Worm (Caenorhabditis elegans) whole organism, late embryonic: ENCODE results near the gene Y6G8.2.

Experiments
- F13H6.1 ChIP-seq: sonication (generic microtip); optimal IDR thresholded peaks from 2 replicates; lab custom pipeline; 2016; ENCODE audit warnings: missing genetic modification characterization, missing compliant biosample characterization
- Y22D7AL.16 ChIP-seq: sonication (generic microtip); optimal IDR thresholded peaks from 2 replicates; lab custom pipeline; 2016; ENCODE audit warnings: missing genetic modification characterization, missing compliant biosample characterization
- ceh-14 ChIP-seq: sonication (generic microtip); optimal IDR thresholded peaks from 2 replicates; lab custom pipeline; 2016; ENCODE audit warnings: missing genotype, missing genetic modification characterization, missing compliant biosample characterization
- ceh-18 ChIP-seq: sonication (generic microtip); optimal IDR thresholded peaks from 2 replicates; lab custom pipeline; 2016; ENCODE audit warnings: missing genetic modification characterization, missing compliant biosample characterization
- ceh-2 ChIP-seq: sonication (generic microtip); optimal IDR thresholded peaks from 2 replicates; lab custom pipeline; 2016; ENCODE audit warnings: missing genotype, missing genetic modification characterization, missing compliant biosample characterization
- ceh-30 ChIP-seq: fragments of 150-350 bp; optimal IDR thresholded peaks from 2 replicates; lab custom pipeline; 2014; ENCODE audit warnings: missing biosample characterization, missing genetic modification characterization
- ceh-31 ChIP-seq: sonication (generic microtip); optimal IDR thresholded peaks from 2 replicates; lab custom pipeline; 2016; ENCODE audit warnings: missing genetic modification characterization, missing compliant biosample characterization
- ceh-34 ChIP-seq: sonication (generic microtip); optimal IDR thresholded peaks from 2 replicates; lab custom pipeline; 2016; ENCODE audit warnings: mild to moderate bottlenecking, missing genetic modification characterization, missing compliant biosample characterization
- ceh-45 ChIP-seq: fragments of 200-800 bp; sonication (Bioruptor generic); IDR thresholded peaks from 2 replicates; pipeline ENCODE4 v1.3.6; 2022; ENCODE audit warnings: missing genetic modification reagents, missing genetic modification characterization, missing compliant biosample characterization
- elt-2 ChIP-seq: sonication (generic microtip); optimal IDR thresholded peaks from 2 replicates; lab custom pipeline; 2016; ENCODE audit warnings: missing genetic modification reagents, missing genetic modification characterization, missing compliant biosample characterization
- elt-4 ChIP-seq: sonication (generic microtip); optimal IDR thresholded peaks from 2 replicates; lab custom pipeline; 2016; ENCODE audit warnings: missing genetic modification characterization, missing compliant biosample characterization
- ets-4 ChIP-seq: sonication (generic microtip); optimal IDR thresholded peaks from 2 replicates; lab custom pipeline; 2016; ENCODE audit warnings: missing genetic modification characterization, missing compliant biosample characterization
- eyg-1 ChIP-seq: sonication (generic microtip); optimal IDR thresholded peaks from 2 replicates; lab custom pipeline; 2016; ENCODE audit warnings: missing genotype, missing genetic modification characterization, missing compliant biosample characterization
- fax-1 ChIP-seq: sonication (generic microtip); optimal IDR thresholded peaks from 2 replicates; lab custom pipeline; 2016; ENCODE audit warnings: missing genotype, missing genetic modification characterization, missing compliant biosample characterization
- fkh-6 ChIP-seq: sonication (generic microtip); optimal IDR thresholded peaks from 2 replicates; lab custom pipeline; 2016; ENCODE audit warnings: missing genetic modification characterization, missing compliant biosample characterization
- hlh-15 ChIP-seq: sonication (generic microtip); optimal IDR thresholded peaks from 2 replicates; lab custom pipeline; 2016; ENCODE audit warnings: missing genetic modification characterization, missing compliant biosample characterization
- hlh-8 ChIP-seq: sonication (generic microtip); optimal IDR thresholded peaks from 2 replicates; lab custom pipeline; 2016; ENCODE audit warnings: missing genotype, missing genetic modification characterization, missing compliant biosample characterization
- lim-6 ChIP-seq: sonication (generic microtip); optimal IDR thresholded peaks from 2 replicates; lab custom pipeline; 2016; ENCODE audit warnings: missing genetic modification characterization, missing compliant biosample characterization
- madf-2 ChIP-seq: sonication (generic microtip); optimal IDR thresholded peaks from 2 replicates; lab custom pipeline; 2017; ENCODE audit warnings: missing genetic modification characterization, missing compliant biosample characterization
- mec-3 ChIP-seq: sonication (generic microtip); optimal IDR thresholded peaks from 2 replicates; lab custom pipeline; 2016; ENCODE audit warnings: borderline replicate concordance, missing genetic modification characterization, missing compliant biosample characterization
- nhr-11 ChIP-seq: fragments of 150-350 bp; optimal IDR thresholded peaks from 2 replicates; lab custom pipeline; 2014; ENCODE audit warnings: missing biosample characterization, missing genetic modification characterization
- nhr-232 ChIP-seq: sonication (generic microtip); optimal IDR thresholded peaks from 2 replicates; lab custom pipeline; 2016; ENCODE audit warnings: missing genetic modification characterization, missing compliant biosample characterization
- npax-4 ChIP-seq: sonication (generic microtip); optimal IDR thresholded peaks from 2 replicates; lab custom pipeline; 2016; ENCODE audit warnings: missing genetic modification characterization, missing compliant biosample characterization
- pat-9 ChIP-seq: fragments of 200-800 bp; sonication (Bioruptor generic); optimal IDR thresholded peaks from 2 replicates; lab custom pipeline; 2018; ENCODE audit warnings: mild to moderate bottlenecking, missing genetic modification characterization, moderate library complexity, missing compliant biosample characterization
- pax-1 ChIP-seq: fragments of 150-350 bp; optimal IDR thresholded peaks from 2 replicates; lab custom pipeline; 2014; ENCODE audit warnings: missing biosample characterization, missing genetic modification characterization
- pqm-1 ChIP-seq: sonication (generic microtip); optimal IDR thresholded peaks from 2 replicates; lab custom pipeline; 2016; ENCODE audit warnings: missing genetic modification characterization, missing compliant biosample characterization
- pros-1 ChIP-seq: fragments of 150-350 bp; optimal IDR thresholded peaks from 2 replicates; lab custom pipeline; 2014; ENCODE audit warnings: missing biosample characterization, missing genetic modification reagents, missing genetic modification characterization
- rnt-1 ChIP-seq: sonication (generic microtip); optimal IDR thresholded peaks from 2 replicates; lab custom pipeline; 2016; ENCODE audit warnings: missing genetic modification characterization, missing compliant biosample characterization
- sox-2 ChIP-seq: fragments of 200-800 bp; sonication (Bioruptor generic); IDR thresholded peaks from 2 replicates; pipeline ENCODE4 v1.3.6; 2022; ENCODE audit warnings: missing genetic modification reagents, missing genetic modification characterization, missing compliant biosample characterization
- sox-4 ChIP-seq: sonication (generic microtip); optimal IDR thresholded peaks from 2 replicates; lab custom pipeline; 2017; ENCODE audit warnings: mild to moderate bottlenecking, missing genetic modification characterization, inconsistent platforms, missing compliant biosample characterization
- tbx-2 ChIP-seq: sonication (generic microtip); optimal IDR thresholded peaks from 2 replicates; lab custom pipeline; 2016; ENCODE audit warnings: missing genetic modification characterization, missing compliant biosample characterization
- tbx-7 ChIP-seq: sonication (generic microtip); optimal IDR thresholded peaks from 2 replicates; lab custom pipeline; 2016; ENCODE audit warnings: missing genotype, missing genetic modification characterization, missing compliant biosample characterization
- ttx-3 ChIP-seq: sonication (generic microtip); optimal IDR thresholded peaks from 2 replicates; lab custom pipeline; 2016; ENCODE audit warnings: missing genetic modification reagents, missing genetic modification characterization, missing compliant biosample characterization
- unc-55 ChIP-seq: sonication (generic microtip); optimal IDR thresholded peaks from 2 replicates; lab custom pipeline; 2017; ENCODE audit warnings: missing biosample characterization, missing genetic modification reagents, missing genetic modification characterization
- zip-5 ChIP-seq: sonication (generic microtip); optimal IDR thresholded peaks from 2 replicates; lab custom pipeline; 2016; ENCODE audit warnings: missing genetic modification characterization, missing compliant biosample characterization
- ztf-16 ChIP-seq: sonication (generic microtip); optimal IDR thresholded peaks from 2 replicates; lab custom pipeline; 2017; ENCODE audit warnings: missing genetic modification characterization, missing compliant biosample characterization

Gene Y6G8.2

ce11 chrV:17565903-17566302 lies 32.9 kb downstream of the Y6G8.2 start, which contains the start of gene fbxa-171:
fbxa-171 (minus strand) TSS chrV:17566003.
- no peak for TF ChIP-seq npax-4
- no peak for TF ChIP-seq fkh-6 (tag; lab: Kevin White, UChicago)
- no peak for TF ChIP-seq zip-5
- TF ChIP-seq F13H6.1 (tag; lab: Kevin White, UChicago): no peak
- TF ChIP-seq tbx-7 (tag; lab: Kevin White, UChicago): no peak
- no peak for TF ChIP-seq tbx-2
- no peak for TF ChIP-seq ceh-30 (tag; lab: Kevin White, UChicago)
- TF ChIP-seq nhr-11 (tag; lab: Kevin White, UChicago): no peak
- no peak for TF ChIP-seq ztf-16 (tag; lab: Kevin White, UChicago)
- no peak for TF ChIP-seq ceh-2 (tag; lab: Kevin White, UChicago)
- no peak for TF ChIP-seq madf-2 (tag; lab: Kevin White, UChicago)
- no peak for TF ChIP-seq elt-4 (tag; lab: Kevin White, UChicago)
- TF ChIP-seq lim-6 (tag; lab: Kevin White, UChicago): no peak
- no peak for TF ChIP-seq fax-1

DNA sequence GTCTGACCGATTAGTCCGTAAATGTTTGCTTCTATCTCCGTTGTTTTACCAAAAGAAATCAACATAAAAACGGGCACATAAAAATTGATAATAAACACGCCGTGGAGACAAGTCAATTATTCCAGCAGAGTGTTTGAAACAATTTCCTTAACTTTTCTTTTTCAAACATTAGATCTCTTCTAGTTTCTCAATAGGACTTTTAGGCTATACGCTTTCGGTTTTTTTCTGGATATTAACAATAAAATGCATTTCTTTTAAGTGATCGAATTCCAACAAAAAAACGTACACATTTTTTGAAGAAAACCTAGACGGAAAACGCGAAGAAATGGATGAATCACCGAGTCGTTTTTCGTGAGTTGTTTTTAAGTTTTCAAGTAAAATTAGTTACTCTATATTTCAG lies 39.8 kb downstream of the Y6G8.2 start, which contains the start of gene fbxa-172:
fbxa-172 (plus strand) TSS at position 301 of the 400 bp plus-strand sequence.
- no peak for TF ChIP-seq zip-5
- TF ChIP-seq npax-4: no peak
- TF ChIP-seq hlh-8 (tag; lab: Kevin White, UChicago): no peak
- no peak for TF ChIP-seq pqm-1 (tag; lab: Kevin White, UChicago)
- TF ChIP-seq ceh-31 (tag; lab: Kevin White, UChicago): no peak
- TF ChIP-seq sox-4 (tag; lab: Kevin White, UChicago): no peak
- no peak for TF ChIP-seq rnt-1 (tag; lab: Kevin White, UChicago)
- no peak for TF ChIP-seq mec-3 (tag; lab: Kevin White, UChicago)
- no peak for TF ChIP-seq ceh-34 (tag; lab: Kevin White, UChicago)
- TF ChIP-seq nhr-232 (tag; lab: Kevin White, UChicago): no peak
- TF ChIP-seq pros-1: no peak
- no peak for TF ChIP-seq Y22D7AL.16 (tag; lab: Kevin White, UChicago)

- TF ChIP-seq fax-1 (no peak), F13H6.1 (tag; lab: Kevin White, UChicago) (no peak)
Measured at ce11 chrV:17558377-17558776, 40.4 kb downstream of the Y6G8.2 start, which contains the start of gene fbxa-174. fbxa-174 (minus strand) TSS chrV:17558477.

DNA sequence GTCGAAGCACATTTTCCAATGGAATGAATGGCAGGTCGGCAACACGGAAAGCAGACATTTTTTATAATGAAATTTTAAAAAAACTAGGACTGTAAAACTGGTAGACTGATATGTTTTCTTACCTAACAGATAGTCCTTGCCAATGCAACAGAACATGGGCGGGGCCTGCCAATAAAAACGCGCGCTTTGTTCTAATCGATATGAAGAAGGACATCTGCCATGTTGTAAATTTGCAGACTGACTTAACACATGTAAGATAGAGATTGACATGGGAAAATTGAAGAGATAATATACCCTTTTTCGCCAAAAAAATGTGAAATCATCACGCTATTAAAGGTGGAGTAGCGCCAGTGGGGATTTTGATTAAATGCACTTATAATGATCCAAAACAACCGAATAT lies 46.0 kb downstream of the Y6G8.2 start, which contains the start of gene C38D9.8:
C38D9.8 (minus strand) TSS at position 101 of the 400 bp plus-strand sequence.
- TF ChIP-seq hlh-8 (tag; lab: Kevin White, UChicago): no peak
- no peak for TF ChIP-seq madf-2 (tag; lab: Kevin White, UChicago)
- no peak for TF ChIP-seq ceh-14
- no peak for TF ChIP-seq sox-2
- no peak for TF ChIP-seq ceh-34 (tag; lab: Kevin White, UChicago)
- TF ChIP-seq pax-1 (tag; lab: Kevin White, UChicago): no peak
- TF ChIP-seq hlh-15 (tag; lab: Kevin White, UChicago): no peak
- TF ChIP-seq pros-1: no peak
- TF ChIP-seq ets-4 (tag; lab: Kevin White, UChicago): no peak
- no peak for TF ChIP-seq ceh-45 (GFP tag; lab: Robert Waterston, UW)
- TF ChIP-seq ttx-3 (tag; lab: Kevin White, UChicago): no peak
- no peak for TF ChIP-seq npax-4
- no peak for TF ChIP-seq pat-9 (tag; lab: Kevin White, UChicago)
- TF ChIP-seq ceh-18 (tag; lab: Kevin White, UChicago): no peak
- TF ChIP-seq zip-5: no peak
- TF ChIP-seq eyg-1 (tag; lab: Kevin White, UChicago): no peak

- TF ChIP-seq ceh-31 (tag; lab: Kevin White, UChicago) (no peak), elt-2 (tag; lab: Kevin White, UChicago) (no peak), madf-2 (tag; lab: Kevin White, UChicago) (no peak), unc-55 (no peak)
Measured at ce11 chrV:17551396-17551795, 47.4 kb downstream of the Y6G8.2 start.
